Fruit fly (Drosophila melanogaster) whole organism, embryonic: Measurements from ENCODE around the gene plx.

Experiments
- Ada2b ChIP-seq: fragments of 200-800 bp; sonication (Bioruptor generic); IDR thresholded peaks from 2 replicates; pipeline ENCODE4 v1.3.6; 2022; ENCODE audit warnings: missing biosample characterization, missing genetic modification characterization
- B-H1 ChIP-seq: fragments of 200-800 bp; sonication (Bioruptor generic); IDR thresholded peaks from 3 replicates; pipeline ENCODE4 v1.3.6; 2022; ENCODE audit warnings: missing biosample characterization, missing genetic modification characterization
- Bdp1 ChIP-seq: fragments of 200-800 bp; sonication (Bioruptor generic); optimal IDR thresholded peaks from 3 replicates; lab custom pipeline; 2016; ENCODE audit warnings: missing biosample characterization, missing genetic modification characterization
- CG10654 ChIP-seq: fragments of 200-800 bp; sonication (Bioruptor generic); optimal IDR thresholded peaks from 2 replicates; lab custom pipeline; 2016; ENCODE audit warnings: missing biosample characterization, missing genetic modification characterization
- CG11093 ChIP-seq: fragments of 200-800 bp; sonication (Bioruptor generic); IDR thresholded peaks from 3 replicates; pipeline ENCODE4 v1.3.6; 2022; ENCODE audit warnings: missing biosample characterization, missing genetic modification characterization
- CG11504 ChIP-seq: fragments of 200-800 bp; sonication (Bioruptor generic); optimal IDR thresholded peaks from 3 replicates; lab custom pipeline; 2019; ENCODE audit warnings: missing biosample characterization, mild to moderate bottlenecking, missing genetic modification characterization, moderate library complexity
- CG12219 ChIP-seq: fragments of 200-800 bp; sonication (Bioruptor generic); optimal IDR thresholded peaks from 3 replicates; lab custom pipeline; 2018; ENCODE audit warnings: missing biosample characterization, mild to moderate bottlenecking, missing genetic modification characterization
- CG13624 ChIP-seq: fragments of 200-800 bp; sonication (Bioruptor generic); optimal IDR thresholded peaks from 2 replicates; lab custom pipeline; 2016; ENCODE audit warnings: missing biosample characterization, missing genetic modification characterization
- CG13775 ChIP-seq: fragments of 200-800 bp; sonication (Bioruptor generic); optimal IDR thresholded peaks from 3 replicates; lab custom pipeline; 2017; ENCODE audit warnings: missing biosample characterization, mild to moderate bottlenecking, missing genetic modification characterization
- CG16779 ChIP-seq: fragments of 200-800 bp; sonication (Bioruptor generic); IDR thresholded peaks from 2 replicates; pipeline ENCODE4 v1.3.6; 2022; ENCODE audit warnings: missing biosample characterization, missing genetic modification characterization
- CG16813 ChIP-seq: fragments of 200-800 bp; sonication (Bioruptor generic); IDR thresholded peaks from 3 replicates; pipeline ENCODE4 v1.3.6; 2022; ENCODE audit warnings: missing biosample characterization, missing genetic modification characterization; ENCODE audit not compliant: partially characterized antibody
- CG17802 ChIP-seq: fragments of 200-800 bp; sonication (Bioruptor generic); optimal IDR thresholded peaks from 2 replicates; lab custom pipeline; 2018; ENCODE audit warnings: missing biosample characterization, mild to moderate bottlenecking, missing genetic modification characterization, moderate library complexity
- CG1792 ChIP-seq: fragments of 200-800 bp; sonication (Bioruptor generic); optimal IDR thresholded peaks from 2 replicates; lab custom pipeline; 2016; ENCODE audit warnings: missing biosample characterization, missing genetic modification characterization
- CG1832 ChIP-seq: fragments of 200-800 bp; sonication (Bioruptor generic); optimal IDR thresholded peaks from 2 replicates; lab custom pipeline; 2017; ENCODE audit warnings: missing biosample characterization, mild to moderate bottlenecking, missing genetic modification characterization, inconsistent platforms
- CG18619 ChIP-seq: fragments of 200-800 bp; sonication (Bioruptor generic); optimal IDR thresholded peaks from 3 replicates; lab custom pipeline; 2017; ENCODE audit warnings: missing biosample characterization, mild to moderate bottlenecking, missing genetic modification characterization
- CG2129 ChIP-seq: fragments of 200-800 bp; sonication (Bioruptor generic); IDR thresholded peaks from 2 replicates; pipeline ENCODE4 v1.3.6; 2022; ENCODE audit warnings: missing biosample characterization, missing genetic modification characterization; ENCODE audit not compliant: partially characterized antibody
- CG32772 ChIP-seq: fragments of 200-800 bp; sonication (Bioruptor generic); IDR thresholded peaks from 2 replicates; pipeline ENCODE4 v1.3.6; 2022; ENCODE audit warnings: missing biosample characterization, missing genetic modification characterization
- CG34422 ChIP-seq: fragments of 200-800 bp; sonication (Bioruptor generic); IDR thresholded peaks from 3 replicates; pipeline ENCODE4 v1.3.6; 2022; ENCODE audit warnings: missing biosample characterization, missing genetic modification characterization
- CG42726 ChIP-seq: fragments of 200-800 bp; sonication (Bioruptor generic); IDR thresholded peaks from 2 replicates; pipeline ENCODE4 v1.3.6; 2022; ENCODE audit warnings: missing biosample characterization, missing genetic modification characterization; ENCODE audit not compliant: partially characterized antibody
- CG4404 ChIP-seq: fragments of 200-800 bp; sonication (Bioruptor generic); IDR thresholded peaks from 2 replicates; pipeline ENCODE4 v1.3.6; 2022; ENCODE audit warnings: missing biosample characterization, missing genetic modification characterization
- CG4424 ChIP-seq: fragments of 200-800 bp; sonication (Bioruptor generic); optimal IDR thresholded peaks from 3 replicates; lab custom pipeline; 2016; ENCODE audit warnings: missing biosample characterization, missing genetic modification characterization
- CG6254 ChIP-seq: fragments of 200-800 bp; sonication (Bioruptor generic); optimal IDR thresholded peaks from 3 replicates; lab custom pipeline; 2017; ENCODE audit warnings: mild to moderate bottlenecking, missing biosample characterization, missing genetic modification reagents, missing genetic modification characterization
- CG6272 ChIP-seq: fragments of 200-800 bp; sonication (Bioruptor generic); IDR thresholded peaks from 2 replicates; pipeline ENCODE4 v1.3.6; 2022; ENCODE audit warnings: missing biosample characterization, missing genetic modification characterization
- CG6791 ChIP-seq: fragments of 200-800 bp; sonication (Bioruptor generic); IDR thresholded peaks from 3 replicates; pipeline ENCODE4 v1.3.6; 2022; ENCODE audit warnings: missing biosample characterization, missing genetic modification characterization; ENCODE audit not compliant: partially characterized antibody
- CG7556 ChIP-seq: fragments of 200-800 bp; sonication (Bioruptor generic); optimal IDR thresholded peaks from 2 replicates; lab custom pipeline; 2017; ENCODE audit warnings: missing biosample characterization, mild to moderate bottlenecking, missing genetic modification characterization
- CG7786 ChIP-seq: fragments of 200-800 bp; sonication (Bioruptor generic); optimal IDR thresholded peaks from 2 replicates; lab custom pipeline; 2016; ENCODE audit warnings: missing biosample characterization, missing genetic modification characterization
- CG7928 ChIP-seq: fragments of 200-800 bp; sonication (Bioruptor generic); optimal IDR thresholded peaks from 2 replicates; lab custom pipeline; 2017; ENCODE audit warnings: missing biosample characterization, mild to moderate bottlenecking, missing genetic modification characterization
- CG9609 ChIP-seq: fragments of 200-800 bp; sonication (Bioruptor generic); optimal IDR thresholded peaks from 3 replicates; lab custom pipeline; 2016; ENCODE audit warnings: missing biosample characterization, missing genetic modification characterization
- CrebB ChIP-seq: fragments of 200-800 bp; sonication (Bioruptor generic); optimal IDR thresholded peaks from 3 replicates; lab custom pipeline; 2018; ENCODE audit warnings: missing biosample characterization, mild to moderate bottlenecking, missing genetic modification characterization
- D ChIP-seq, 2 experiments: fragments of 200-800 bp in 1 of 2; fragments of >200 bp in 1 of 2; sonication (Bioruptor generic) in 1 of 2; optimal IDR thresholded peaks; 2 replicates in 1 of 2; 3 replicates in 1 of 2; lab custom pipeline; 2017; ENCODE audit warnings: mild to moderate bottlenecking in 1 of 2, missing biosample characterization in 1 of 2, missing genetic modification characterization in 1 of 2, missing genetic modification reagents in 1 of 2
- Doc3 ChIP-seq: fragments of 200-800 bp; sonication (Bioruptor generic); IDR thresholded peaks from 3 replicates; pipeline ENCODE4 v1.3.6; 2022; ENCODE audit warnings: missing biosample characterization, missing genetic modification characterization; ENCODE audit not compliant: partially characterized antibody
- Hr3 ChIP-seq: fragments of 200-800 bp; sonication (Bioruptor generic); optimal IDR thresholded peaks from 3 replicates; lab custom pipeline; 2016; ENCODE audit warnings: missing biosample characterization, missing genetic modification characterization
- Lim3 ChIP-seq: fragments of 200-800 bp; sonication (Bioruptor generic); IDR thresholded peaks from 2 replicates; pipeline ENCODE4 v1.3.6; 2022; ENCODE audit warnings: missing biosample characterization, missing genetic modification characterization
- Med ChIP-seq: fragments of 200-800 bp; sonication (Bioruptor generic); peaks from one replicate; lab custom pipeline; 2016; ENCODE audit warnings: missing biosample characterization, missing genetic modification characterization, mild to moderate bottlenecking, inconsistent platforms, moderate library complexity
- NC2α ChIP-seq: fragments of 200-800 bp; sonication (Bioruptor generic); optimal IDR thresholded peaks from 2 replicates; lab custom pipeline; 2016; ENCODE audit warnings: missing biosample characterization, missing genetic modification characterization
- Nf-YB ChIP-seq: fragments of 200-800 bp; sonication (Bioruptor generic); optimal IDR thresholded peaks from 3 replicates; lab custom pipeline; 2019; ENCODE audit warnings: missing biosample characterization, mild to moderate bottlenecking, missing genetic modification characterization, moderate library complexity
- Opbp ChIP-seq: fragments of 200-800 bp; sonication (Bioruptor generic); IDR thresholded peaks from 3 replicates; pipeline ENCODE4 v1.3.6; 2022; ENCODE audit warnings: missing biosample characterization, missing genetic modification characterization; ENCODE audit not compliant: partially characterized antibody
- Rfx ChIP-seq: fragments of 200-800 bp; sonication (Bioruptor generic); IDR thresholded peaks from 2 replicates; pipeline ENCODE4 v1.3.6; 2022; ENCODE audit warnings: missing biosample characterization, missing genetic modification characterization
- chinmo ChIP-seq: fragments of 200-800 bp; sonication (Bioruptor generic); IDR thresholded peaks from 4 replicates; pipeline ENCODE4 v1.3.6; 2022; ENCODE audit warnings: missing biosample characterization, missing genetic modification characterization; ENCODE audit not compliant: partially characterized antibody
- fd102C ChIP-seq: fragments of 200-800 bp; sonication (Bioruptor generic); optimal IDR thresholded peaks from 2 replicates; lab custom pipeline; 2018; ENCODE audit warnings: missing biosample characterization, mild to moderate bottlenecking, missing genetic modification characterization, moderate library complexity
- fd96Cb ChIP-seq: fragments of 200-800 bp; sonication (Bioruptor generic); optimal IDR thresholded peaks from 2 replicates; lab custom pipeline; 2018; ENCODE audit warnings: missing biosample characterization, mild to moderate bottlenecking, missing genetic modification characterization, moderate library complexity
- gce ChIP-seq: fragments of 200-800 bp; sonication (Bioruptor generic); IDR thresholded peaks from 3 replicates; pipeline ENCODE4 v1.3.6; 2022; ENCODE audit warnings: missing biosample characterization, missing genetic modification characterization
- jigr1 ChIP-seq: fragments of 200-800 bp; sonication (Bioruptor generic); IDR thresholded peaks from 3 replicates; pipeline ENCODE4 v1.3.6; 2022; ENCODE audit warnings: missing biosample characterization, missing genetic modification characterization
- prd ChIP-seq, 3 experiments: fragments of >200 bp in 2 of 3; fragments of 200-800 bp in 1 of 3; sonication (Bioruptor generic) in 1 of 3; optimal IDR thresholded peaks in 2 of 3; IDR thresholded peaks in 1 of 3; 2 replicates in 2 of 3; 3 replicates in 1 of 3; pipeline versions ENCODE4 v1.3.6 to Lab custom; 2017 to 2022; ENCODE audit warnings: missing biosample characterization in 1 of 3, missing genetic modification characterization in 1 of 3
- pzg ChIP-seq: fragments of 200-800 bp; sonication (Bioruptor generic); optimal IDR thresholded peaks from 3 replicates; lab custom pipeline; 2018; ENCODE audit warnings: missing biosample characterization, mild to moderate bottlenecking, missing genetic modification characterization, moderate library complexity
- usp ChIP-seq: fragments of >200 bp; optimal IDR thresholded peaks from 2 replicates; lab custom pipeline; 2017; ENCODE audit warnings: missing biosample characterization, missing genetic modification characterization
- zfh2 ChIP-seq: fragments of 200-800 bp; sonication (Bioruptor generic); optimal IDR thresholded peaks from 2 replicates; lab custom pipeline; 2016; ENCODE audit warnings: missing biosample characterization, missing genetic modification characterization

The plx gene

DNA sequence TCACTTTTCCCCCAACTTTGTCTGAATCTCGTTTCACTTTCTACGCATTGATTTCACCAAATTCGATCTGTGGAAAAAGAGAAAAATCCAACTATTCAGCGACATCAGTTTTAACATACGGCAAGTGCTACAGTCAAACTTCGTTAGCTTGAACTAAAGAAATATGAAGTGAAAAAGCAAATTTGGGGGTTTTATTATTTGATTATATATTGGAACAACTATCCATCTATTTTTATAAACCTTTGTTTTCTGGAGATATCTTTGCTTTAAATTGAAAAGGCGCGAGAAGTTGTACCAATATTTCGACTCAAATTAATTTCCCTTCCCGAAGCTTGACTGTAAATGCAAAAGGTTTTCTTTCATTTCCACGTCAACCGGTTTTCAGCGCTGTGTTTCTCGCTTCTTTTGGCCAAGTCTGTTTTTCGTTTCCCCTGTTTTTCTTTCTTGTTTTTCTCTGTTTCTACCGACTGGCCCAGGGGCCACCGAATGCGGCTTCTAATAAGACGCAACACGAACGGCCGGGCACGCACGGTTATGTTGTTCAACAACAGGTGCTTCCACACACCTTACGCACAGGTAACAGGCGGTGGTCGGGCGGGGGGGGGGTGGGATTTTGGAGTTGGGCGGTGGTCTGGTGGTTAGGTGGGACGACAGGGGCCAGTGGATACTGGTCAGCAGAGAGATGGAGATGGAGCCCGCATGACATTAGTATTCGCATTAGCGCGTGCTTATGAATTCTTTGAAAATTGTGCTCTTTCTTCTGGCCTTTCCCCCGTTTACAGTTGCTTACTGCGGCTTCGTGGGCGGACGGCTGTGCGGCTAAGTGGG, 2.5 kb upstream of the plx start (continued):
- TF ChIP-seq CG6272 (GFP tag; lab: Robert Waterston, UW) (no peak), Lim3 (GFP tag; lab: Robert Waterston, UW) (no peak), CG1832 (GFP tag; lab: Kevin White, UChicago) (no peak), CG18619 (no peak), Rfx (GFP tag; lab: Robert Waterston, UW) (peak; percentile 42), CG16813 (GFP tag; lab: Robert Waterston, UW) (no peak), fd96Cb (tag; lab: Kevin White, UChicago) (peak; percentile 69), Nf-YB (GFP tag; lab: Kevin White, UChicago) (peak; percentile 21), NC2α (GFP tag; lab: Kevin White, UChicago) (no peak), B-H1 (GFP tag; lab: Robert Waterston, UW) (peak; percentile 50; the same call in 2 of the 3 replicates), zfh2 (no peak), CG11093 (GFP tag; lab: Robert Waterston, UW) (0 out of 3 replicates have a peak, but pooled peaks have one; percentile 33), CG11504 (no peak), Hr3 (GFP tag; lab: Kevin White, UChicago) (peak; percentile 32), CG2129 (GFP tag; lab: Robert Waterston, UW) (no peak), CG7928 (GFP tag; lab: Kevin White, UChicago) (no peak), Bdp1 (no peak), gce (peak; percentile 18; the same call in 1 of the 3 replicates), chinmo (0 out of 4 replicates have a peak, but pooled peaks have one; percentile 21), jigr1 (GFP tag; lab: Robert Waterston, UW) (no peak), prd (optimal IDR thresholded peaks at IDR 0.05; lab: Kevin White, UChicago) (no peak), prd (GFP tag; IDR thresholded peaks at IDR 0.05; lab: Robert Waterston, UW) (peak; percentile 50; the same call in 2 of the 3 replicates), Ada2b (GFP tag; lab: Robert Waterston, UW) (no peak), usp (GFP tag; lab: Kevin White, UChicago) (no peak), CG12219 (GFP tag; lab: Kevin White, UChicago) (peak; percentile 48), CG16779 (GFP tag; lab: Robert Waterston, UW) (no peak), CG4404 (GFP tag; lab: Robert Waterston, UW) (no peak), CG6791 (no peak), CG13775 (GFP tag; lab: Kevin White, UChicago) (peak; percentile 13), CG42726 (GFP tag; lab: Robert Waterston, UW) (no peak; the same call in 1 of the 2 replicates), CG34422 (GFP tag; lab: Robert Waterston, UW) (no peak), CrebB (tag; lab: Kevin White, UChicago) (no peak), CG32772 (GFP tag; lab: Robert Waterston, UW) (peak; percentile 36; the same call in 1 of the 2 replicates), CG10654 (GFP tag; lab: Kevin White, UChicago) (no peak), CG9609 (GFP tag; lab: Kevin White, UChicago) (no peak), CG4424 (GFP tag; lab: Kevin White, UChicago) (peak; percentile 63), fd102C (GFP tag; lab: Kevin White, UChicago) (no peak), CG17802 (tag; lab: Kevin White, UChicago) (no peak), Opbp (no peak), CG1792 (GFP tag; lab: Kevin White, UChicago) (no peak), CG7556 (peak; percentile 58), CG13624 (peak; percentile 17), D (optimal IDR thresholded peaks at IDR 0.05; lab: Kevin White, UChicago) (no peak), D (GFP tag; optimal IDR thresholded peaks at IDR 0.05; lab: Kevin White, UChicago) (peak; percentile 51), Med (GFP tag; lab: Kevin White, UChicago) (peak; percentile 81), pzg (GFP tag; lab: Kevin White, UChicago) (no peak), CG7786 (GFP tag; lab: Kevin White, UChicago) (no peak), CG6254 (peak; percentile 44), Doc3 (no peak)
